Fruit fly (Drosophila melanogaster) whole organism, pupa: ENCODE data around the gene CG14185.

Experiments used
- CG12605 ChIP-seq: fragments of 200-800 bp; sonication (Bioruptor generic); IDR thresholded peaks from 2 replicates; pipeline ENCODE4 v1.3.6; 2022; ENCODE audit warnings: missing biosample characterization, missing genetic modification characterization
- CG8159 ChIP-seq: fragments of 200-800 bp; sonication (Bioruptor generic); optimal IDR thresholded peaks from 3 replicates; lab custom pipeline; 2018; ENCODE audit warnings: missing biosample characterization, mild to moderate bottlenecking, missing genetic modification characterization, moderate library complexity
- EcR ChIP-seq: fragments of 200-800 bp; sonication (Bioruptor generic); optimal IDR thresholded peaks from 3 replicates; lab custom pipeline; 2019; ENCODE audit warnings: missing biosample characterization, missing genetic modification characterization, mild to moderate bottlenecking, moderate library complexity, missing genetic modification reagents

dm6 chr3L:20097312-20097711 is 8.6 kb upstream of the CG14185 start:
- TF ChIP-seq EcR (GFP tag; lab: Kevin White, UChicago), result no peak
- no peak for TF ChIP-seq CG12605 (GFP tag; lab: Robert Waterston, UW)
- TF ChIP-seq CG8159 (tag; lab: Kevin White, UChicago), result no peak
